Fruit fly (Drosophila melanogaster) whole organism, prepupa: ENCODE data around the gene Naam.

Source experiments
- Ets21C ChIP-seq: fragments of 200-800 bp; sonication (Bioruptor generic); optimal IDR thresholded peaks from 3 replicates; lab custom pipeline; 2016; ENCODE audit warnings: missing biosample characterization, missing genetic modification characterization
- dsx ChIP-seq: fragments of 200-800 bp; optimal IDR thresholded peaks from 3 replicates; lab custom pipeline; 2019; ENCODE audit warnings: missing biosample characterization, mild to moderate bottlenecking, missing genetic modification characterization, moderate library complexity; ENCODE audit not compliant: poor library complexity, severe bottlenecking

DNA sequence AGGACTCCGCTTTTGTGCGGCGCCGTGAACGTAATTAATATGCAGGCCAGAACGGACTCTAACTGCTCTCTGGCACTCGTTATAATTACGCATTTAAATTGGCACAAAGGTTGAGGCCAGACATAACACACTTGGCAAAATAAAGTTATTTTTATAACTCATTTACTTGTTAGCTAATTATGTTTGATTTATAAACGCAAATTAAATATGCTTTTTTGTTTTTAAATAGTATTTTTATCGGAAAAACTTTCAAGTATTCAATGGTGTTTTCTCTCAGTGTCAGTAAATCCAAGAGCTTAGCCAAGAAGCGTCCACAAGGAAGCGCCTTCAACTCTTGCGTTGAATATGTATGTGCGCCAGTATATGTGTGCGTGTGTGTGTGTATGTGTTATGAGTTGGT, 1.7 kb downstream of the Naam start:
- TF ChIP-seq Ets21C (GFP tag; lab: Kevin White, UChicago) (no peak), dsx (GFP tag; lab: Kevin White, UChicago) (no peak)
